Fruit fly (Drosophila melanogaster) whole organism, prepupa: Measurements from ENCODE around the gene tna.

Experiments used
- Blimp-1 ChIP-seq: fragments of 200-800 bp; sonication (Bioruptor generic); optimal IDR thresholded peaks from 3 replicates; lab custom pipeline; 2017; ENCODE audit warnings: missing biosample characterization, missing genetic modification characterization, mild to moderate bottlenecking, moderate library complexity, missing genetic modification reagents
- CG10631 ChIP-seq: fragments of 200-800 bp; sonication (Bioruptor generic); optimal IDR thresholded peaks from 2 replicates; lab custom pipeline; 2016; ENCODE audit warnings: missing biosample characterization, missing genetic modification characterization
- CG10669 ChIP-seq: fragments of 200-800 bp; sonication (Bioruptor generic); optimal IDR thresholded peaks from 3 replicates; lab custom pipeline; 2018; ENCODE audit warnings: missing biosample characterization, mild to moderate bottlenecking, missing genetic modification characterization, moderate library complexity
- CG11294 ChIP-seq: fragments of 200-800 bp; sonication (Bioruptor generic); IDR thresholded peaks from 2 replicates; pipeline ENCODE4 v1.3.6; 2022; ENCODE audit warnings: missing biosample characterization, missing genetic modification characterization
- CG11762 ChIP-seq: fragments of 200-800 bp; sonication (Bioruptor generic); optimal IDR thresholded peaks from 3 replicates; lab custom pipeline; 2016; ENCODE audit warnings: missing biosample characterization, missing genetic modification characterization; ENCODE audit not compliant: insufficient read depth
- CG11902 ChIP-seq: fragments of 200-800 bp; sonication (Bioruptor generic); optimal IDR thresholded peaks from 3 replicates; lab custom pipeline; 2016; ENCODE audit warnings: missing biosample characterization, missing genetic modification characterization
- CG1621 ChIP-seq: fragments of 200-800 bp; sonication (Bioruptor generic); optimal IDR thresholded peaks from 3 replicates; lab custom pipeline; 2018; ENCODE audit warnings: missing biosample characterization, mild to moderate bottlenecking, missing genetic modification characterization
- CG16779 ChIP-seq: fragments of 200-800 bp; sonication (Bioruptor generic); optimal IDR thresholded peaks from 3 replicates; lab custom pipeline; 2017; ENCODE audit warnings: missing biosample characterization, mild to moderate bottlenecking, missing genetic modification characterization
- CG3032 ChIP-seq: fragments of 200-800 bp; optimal IDR thresholded peaks from 2 replicates; lab custom pipeline; 2019; ENCODE audit warnings: missing biosample characterization, mild to moderate bottlenecking, missing genetic modification characterization, moderate library complexity
- CG31627 ChIP-seq: fragments of 200-800 bp; sonication (Bioruptor generic); optimal IDR thresholded peaks from 3 replicates; lab custom pipeline; 2016; ENCODE audit warnings: missing biosample characterization, missing genetic modification characterization
- CG34406 ChIP-seq: fragments of 200-800 bp; sonication (Bioruptor generic); optimal IDR thresholded peaks from 3 replicates; lab custom pipeline; 2016; ENCODE audit warnings: missing biosample characterization, missing genetic modification characterization
- CG3919 ChIP-seq: fragments of 200-800 bp; sonication (Bioruptor generic); optimal IDR thresholded peaks from 3 replicates; lab custom pipeline; 2016; ENCODE audit warnings: missing biosample characterization, missing genetic modification characterization
- CG6163 ChIP-seq: fragments of 200-800 bp; sonication (Bioruptor generic); IDR thresholded peaks from 3 replicates; pipeline ENCODE4 v1.3.6; 2022; ENCODE audit warnings: missing biosample characterization, missing genetic modification characterization
- CG6276 ChIP-seq: fragments of 200-800 bp; sonication (Bioruptor generic); optimal IDR thresholded peaks from 2 replicates; lab custom pipeline; 2017; ENCODE audit warnings: missing biosample characterization, mild to moderate bottlenecking, missing genetic modification characterization
- CG6792 ChIP-seq: fragments of 200-800 bp; sonication (Bioruptor generic); optimal IDR thresholded peaks from 3 replicates; lab custom pipeline; 2016; ENCODE audit warnings: missing biosample characterization, missing genetic modification characterization
- CG6808 ChIP-seq: fragments of 200-800 bp; sonication (Bioruptor generic); optimal IDR thresholded peaks from 3 replicates; lab custom pipeline; 2017; ENCODE audit warnings: missing biosample characterization, missing genetic modification characterization, mild to moderate bottlenecking, moderate library complexity, missing genetic modification reagents
- CG7368 ChIP-seq: fragments of 200-800 bp; sonication (Bioruptor generic); optimal IDR thresholded peaks from 3 replicates; lab custom pipeline; 2016; ENCODE audit warnings: missing biosample characterization, missing genetic modification characterization
- CG8119 ChIP-seq: fragments of 200-800 bp; sonication (Bioruptor generic); IDR thresholded peaks from 3 replicates; pipeline ENCODE4 v1.3.6; 2022; ENCODE audit warnings: missing biosample characterization, missing genetic modification characterization
- CG8319 ChIP-seq: fragments of 200-800 bp; sonication (Bioruptor generic); optimal IDR thresholded peaks from 3 replicates; lab custom pipeline; 2016; ENCODE audit warnings: missing biosample characterization, missing genetic modification characterization
- CG8632 ChIP-seq: fragments of 200-800 bp; sonication (Bioruptor generic); optimal IDR thresholded peaks from 3 replicates; lab custom pipeline; 2016; ENCODE audit warnings: missing biosample characterization, missing genetic modification characterization
- CG9139 ChIP-seq: fragments of 200-800 bp; sonication (Bioruptor generic); optimal IDR thresholded peaks from 3 replicates; lab custom pipeline; 2017; ENCODE audit warnings: missing biosample characterization, mild to moderate bottlenecking, missing genetic modification characterization
- Eip75B ChIP-seq: fragments of 200-800 bp; sonication (Bioruptor generic); optimal IDR thresholded peaks from 3 replicates; lab custom pipeline; 2016; ENCODE audit warnings: missing biosample characterization, missing genetic modification characterization
- Eip78C ChIP-seq: fragments of 200-800 bp; sonication (Bioruptor generic); peaks from one replicate; lab custom pipeline; 2016; ENCODE audit warnings: missing biosample characterization, missing genetic modification characterization
- Ets21C ChIP-seq: fragments of 200-800 bp; sonication (Bioruptor generic); optimal IDR thresholded peaks from 3 replicates; lab custom pipeline; 2016; ENCODE audit warnings: missing biosample characterization, missing genetic modification characterization
- Ets96B ChIP-seq: fragments of 200-800 bp; optimal IDR thresholded peaks from 2 replicates; lab custom pipeline; 2019; ENCODE audit warnings: missing biosample characterization, mild to moderate bottlenecking, missing genetic modification characterization, moderate library complexity
- Hr39 ChIP-seq: fragments of 200-800 bp; sonication (Bioruptor generic); optimal IDR thresholded peaks from 2 replicates; lab custom pipeline; 2016; ENCODE audit warnings: missing biosample characterization, missing genetic modification characterization
- Hr4 ChIP-seq: fragments of 200-800 bp; sonication (Bioruptor generic); optimal IDR thresholded peaks from 3 replicates; lab custom pipeline; 2016; ENCODE audit warnings: missing biosample characterization, missing genetic modification characterization
- Met ChIP-seq: fragments of 200-800 bp; sonication (Bioruptor generic); optimal IDR thresholded peaks from 3 replicates; lab custom pipeline; 2016; ENCODE audit warnings: missing biosample characterization, missing genetic modification characterization
- OdsH ChIP-seq: fragments of 200-800 bp; sonication (Bioruptor generic); optimal IDR thresholded peaks from 3 replicates; lab custom pipeline; 2016; ENCODE audit warnings: missing biosample characterization, missing genetic modification characterization
- Smox ChIP-seq: fragments of 200-800 bp; sonication (Bioruptor generic); optimal IDR thresholded peaks from 3 replicates; lab custom pipeline; 2016; ENCODE audit warnings: missing biosample characterization, missing genetic modification characterization
- Sox102F ChIP-seq: fragments of 200-800 bp; sonication (Bioruptor generic); optimal IDR thresholded peaks from 2 replicates; lab custom pipeline; 2016; ENCODE audit warnings: missing biosample characterization, mild to moderate bottlenecking, missing genetic modification characterization
- Sox15 ChIP-seq: fragments of 200-800 bp; sonication (Bioruptor generic); optimal IDR thresholded peaks from 3 replicates; lab custom pipeline; 2016; ENCODE audit warnings: missing biosample characterization, missing genetic modification characterization
- achi ChIP-seq: fragments of 200-800 bp; sonication (Bioruptor generic); optimal IDR thresholded peaks from 3 replicates; lab custom pipeline; 2016; ENCODE audit warnings: missing biosample characterization, missing genetic modification characterization
- acj6 ChIP-seq: fragments of 200-800 bp; sonication (Bioruptor generic); optimal IDR thresholded peaks from 3 replicates; lab custom pipeline; 2016; ENCODE audit warnings: missing biosample characterization, missing genetic modification characterization
- cyc ChIP-seq: fragments of 200-800 bp; sonication (Bioruptor generic); optimal IDR thresholded peaks from 3 replicates; lab custom pipeline; 2016; ENCODE audit warnings: missing biosample characterization, missing genetic modification characterization
- dac ChIP-seq: fragments of 200-800 bp; sonication (Bioruptor generic); optimal IDR thresholded peaks from 2 replicates; lab custom pipeline; 2017; ENCODE audit warnings: missing biosample characterization, mild to moderate bottlenecking, missing genetic modification characterization
- eg ChIP-seq: fragments of 200-800 bp; sonication (Bioruptor generic); IDR thresholded peaks from 3 replicates; pipeline ENCODE4 v1.3.6; 2022; ENCODE audit warnings: missing biosample characterization, missing genetic modification characterization
- esn ChIP-seq: fragments of 200-800 bp; sonication (Bioruptor generic); optimal IDR thresholded peaks from 2 replicates; lab custom pipeline; 2016; ENCODE audit warnings: missing biosample characterization, mild to moderate bottlenecking, missing genetic modification characterization, moderate library complexity
- fd59A ChIP-seq: fragments of 200-800 bp; sonication (Bioruptor generic); optimal IDR thresholded peaks from 2 replicates; lab custom pipeline; 2017; ENCODE audit warnings: missing biosample characterization, mild to moderate bottlenecking, missing genetic modification characterization, missing genetic modification reagents
- fkh ChIP-seq: fragments of 200-800 bp; sonication (Bioruptor generic); optimal IDR thresholded peaks from 3 replicates; lab custom pipeline; 2017; ENCODE audit warnings: missing biosample characterization, mild to moderate bottlenecking, missing genetic modification characterization, moderate library complexity
- lz ChIP-seq: fragments of 200-800 bp; sonication (Bioruptor generic); optimal IDR thresholded peaks from 3 replicates; lab custom pipeline; 2016; ENCODE audit warnings: missing biosample characterization, missing genetic modification characterization
- net ChIP-seq: fragments of 200-800 bp; sonication (Bioruptor generic); optimal IDR thresholded peaks from 3 replicates; lab custom pipeline; 2016; ENCODE audit warnings: missing biosample characterization, missing genetic modification characterization
- pdm3 ChIP-seq: fragments of 200-800 bp; sonication (Bioruptor generic); optimal IDR thresholded peaks from 3 replicates; lab custom pipeline; 2016; ENCODE audit warnings: missing biosample characterization, missing genetic modification characterization
- salr ChIP-seq, 2 experiments: fragments of 200-800 bp; sonication (Bioruptor generic); optimal IDR thresholded peaks; 3 replicates each; lab custom pipeline; 2016 to 2018; ENCODE audit warnings: missing biosample characterization in 2 of 2, missing genetic modification characterization in 2 of 2, mild to moderate bottlenecking in 1 of 2
- ss ChIP-seq, 2 experiments: fragments of 200-800 bp; sonication (Bioruptor generic); optimal IDR thresholded peaks; 2 replicates in 1 of 2; 3 replicates in 1 of 2; lab custom pipeline; 2017 to 2018; ENCODE audit warnings: mild to moderate bottlenecking in 2 of 2, missing biosample characterization in 2 of 2, missing genetic modification characterization in 2 of 2, moderate library complexity in 1 of 2
- svp ChIP-seq: fragments of 200-800 bp; sonication (Bioruptor generic); peaks from one replicate; lab custom pipeline; 2016; ENCODE audit warnings: missing biosample characterization, missing genetic modification characterization
- topi ChIP-seq: fragments of 200-800 bp; sonication (Bioruptor generic); optimal IDR thresholded peaks from 3 replicates; lab custom pipeline; 2016; ENCODE audit warnings: missing biosample characterization, missing genetic modification characterization

The tna gene

dm6 chr3L:10835228-10835627 is at the start of gene tna:
TSS of gene tna (plus strand) at chr3L:10835528.
- no peak for TF ChIP-seq dac (GFP tag; lab: Kevin White, UChicago)
- TF ChIP-seq CG8119 (GFP tag; lab: Robert Waterston, UW): no peak
- TF ChIP-seq CG10631 (GFP tag; lab: Kevin White, UChicago): no peak
- TF ChIP-seq CG6792 (GFP tag; lab: Kevin White, UChicago): no peak
- TF ChIP-seq Blimp-1 (GFP tag; lab: Kevin White, UChicago): no peak
- TF ChIP-seq OdsH (GFP tag; lab: Kevin White, UChicago): no peak
- TF ChIP-seq CG8319 (GFP tag; lab: Kevin White, UChicago): no peak
- no peak for TF ChIP-seq Ets21C (GFP tag; lab: Kevin White, UChicago)
- no peak for TF ChIP-seq acj6 (GFP tag; lab: Kevin White, UChicago)
- no peak for TF ChIP-seq lz (GFP tag; lab: Kevin White, UChicago)
- no peak for TF ChIP-seq CG16779 (tag; lab: Kevin White, UChicago)
- no peak for TF ChIP-seq CG11902
- no peak for TF ChIP-seq CG11294 (GFP tag; lab: Robert Waterston, UW)
- no peak for TF ChIP-seq CG11762
- no peak for TF ChIP-seq CG1621 (tag; lab: Kevin White, UChicago)

DNA sequence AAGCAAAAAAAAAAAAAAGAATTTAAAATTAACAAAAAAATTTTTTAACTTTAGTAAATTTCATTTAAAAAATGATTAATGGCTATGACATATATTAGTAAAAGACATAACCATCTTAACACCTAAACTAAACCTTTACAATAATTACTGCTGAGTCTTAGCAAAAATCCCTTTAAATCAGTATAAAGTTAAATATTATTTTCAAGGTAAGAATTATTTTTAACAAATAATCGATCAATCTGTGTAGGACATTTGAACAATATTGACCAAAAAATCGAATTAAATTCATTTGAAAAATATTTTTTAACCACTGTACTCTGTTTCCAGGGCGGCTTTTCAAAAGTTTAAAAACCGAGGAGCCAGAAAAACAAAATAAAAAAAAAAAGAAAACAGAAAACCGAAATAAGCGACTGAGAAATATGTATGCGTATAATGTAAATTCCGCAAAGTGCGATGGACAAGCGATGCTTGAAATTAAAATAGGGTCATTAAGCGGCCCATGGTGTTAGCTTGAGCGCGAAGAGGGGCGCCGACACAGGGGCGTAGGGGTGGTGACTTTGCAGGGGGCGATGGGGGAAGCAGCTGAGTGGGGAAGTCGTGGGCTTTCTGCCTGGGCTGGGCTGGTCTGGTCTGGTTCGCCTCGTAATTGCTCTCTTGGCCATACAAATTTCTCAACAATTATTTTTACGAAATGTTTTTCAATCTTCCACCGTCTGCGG is 49.2 kb upstream of the tna start:
- TF ChIP-seq cyc (GFP tag; lab: Kevin White, UChicago): peak; percentile 50
- peak; percentile 75 for TF ChIP-seq Smox
- peak; percentile 8 for TF ChIP-seq CG11902
- TF ChIP-seq Sox102F (GFP tag; lab: Kevin White, UChicago): peak; percentile 22
- TF ChIP-seq CG6276: no peak
- TF ChIP-seq acj6 (GFP tag; lab: Kevin White, UChicago): peak; percentile 41
- no peak for TF ChIP-seq CG9139 (GFP tag; lab: Kevin White, UChicago)
- peak; percentile 81 for TF ChIP-seq CG34406
- peak; percentile 1 for TF ChIP-seq Ets21C (GFP tag; lab: Kevin White, UChicago)
- peak; percentile 77 for TF ChIP-seq Met (GFP tag; lab: Kevin White, UChicago)
- no peak for TF ChIP-seq fkh (GFP tag; lab: Kevin White, UChicago)
- peak; percentile 96 for TF ChIP-seq Eip78C (GFP tag; lab: Kevin White, UChicago)
- TF ChIP-seq CG31627 (GFP tag; lab: Kevin White, UChicago): peak; percentile 44
- TF ChIP-seq fd59A (GFP tag; lab: Kevin White, UChicago): no peak
- TF ChIP-seq Hr4: no peak
- peak; percentile 44 for TF ChIP-seq CG8319 (GFP tag; lab: Kevin White, UChicago)
- TF ChIP-seq net: peak; percentile 45
- TF ChIP-seq CG3919 (GFP tag; lab: Kevin White, UChicago): peak; percentile 60
- peak; percentile 32 for TF ChIP-seq Blimp-1 (GFP tag; lab: Kevin White, UChicago)
- peak; percentile 24 for TF ChIP-seq Eip75B
- TF ChIP-seq CG7368 (GFP tag; lab: Kevin White, UChicago): no peak
- no peak for TF ChIP-seq CG3032 (tag; lab: Kevin White, UChicago)
- peak; percentile 30 for TF ChIP-seq Sox15 (GFP tag; lab: Kevin White, UChicago)
- TF ChIP-seq esn: peak; percentile 77
- peak; percentile 47 for TF ChIP-seq achi
- no peak for TF ChIP-seq CG6792 (GFP tag; lab: Kevin White, UChicago)
- TF ChIP-seq CG10669 (GFP tag; lab: Kevin White, UChicago): no peak
- TF ChIP-seq topi: peak; percentile 72
- TF ChIP-seq Hr39 (GFP tag; lab: Kevin White, UChicago): peak; percentile 10
- peak in 1 of 2 experiments; percentile 9 for TF ChIP-seq salr (GFP tag; optimal IDR thresholded peaks at IDR 0.05; lab: Kevin White, UChicago)
- peak; percentile 17 for TF ChIP-seq CG10631 (GFP tag; lab: Kevin White, UChicago)
- peak; percentile 64 for TF ChIP-seq CG8632 (GFP tag; lab: Kevin White, UChicago)
- TF ChIP-seq eg (GFP tag; lab: Robert Waterston, UW): 0 out of 3 replicates have a peak, but pooled peaks have one; percentile 8
- peak; percentile 39 for TF ChIP-seq OdsH (GFP tag; lab: Kevin White, UChicago)
- no peak for TF ChIP-seq CG6808 (GFP tag; lab: Kevin White, UChicago)
- no peak for TF ChIP-seq Ets96B (tag; lab: Kevin White, UChicago)
- TF ChIP-seq svp: peak; percentile 79
- peak; percentile 27 for TF ChIP-seq lz (GFP tag; lab: Kevin White, UChicago)
- TF ChIP-seq pdm3: peak; percentile 41
- no peak for TF ChIP-seq ss (GFP tag; optimal IDR thresholded peaks at IDR 0.05; lab: Kevin White, UChicago)
- TF ChIP-seq CG6163: peak; percentile 34; the same call in 1 of the 3 replicates
